Worm (Caenorhabditis elegans) whole organism, L2 larva: ENCODE measurements around the gene T24D5.3.

ENCODE experiments used
- alr-1 ChIP-seq: fragments of 150-350 bp; optimal IDR thresholded peaks from 2 replicates; lab custom pipeline; 2014; ENCODE audit warnings: missing biosample characterization, missing genetic modification characterization
- ama-1 ChIP-seq: fragments of 150-350 bp; optimal IDR thresholded peaks from 2 replicates; lab custom pipeline; 2018; ENCODE audit warnings: inconsistent platforms
- snpc-4 ChIP-seq: fragments of 150-350 bp; optimal IDR thresholded peaks from 2 replicates; lab custom pipeline; 2014; ENCODE audit warnings: missing biosample characterization, missing genetic modification characterization
- zag-1 ChIP-seq: fragments of 150-350 bp; optimal IDR thresholded peaks from 2 replicates; lab custom pipeline; 2014; ENCODE audit warnings: missing biosample characterization, missing genetic modification characterization
- ztf-11 ChIP-seq: sonication (generic microtip); optimal IDR thresholded peaks from 2 replicates; lab custom pipeline; 2017; ENCODE audit warnings: missing biosample characterization, missing genetic modification characterization

DNA sequence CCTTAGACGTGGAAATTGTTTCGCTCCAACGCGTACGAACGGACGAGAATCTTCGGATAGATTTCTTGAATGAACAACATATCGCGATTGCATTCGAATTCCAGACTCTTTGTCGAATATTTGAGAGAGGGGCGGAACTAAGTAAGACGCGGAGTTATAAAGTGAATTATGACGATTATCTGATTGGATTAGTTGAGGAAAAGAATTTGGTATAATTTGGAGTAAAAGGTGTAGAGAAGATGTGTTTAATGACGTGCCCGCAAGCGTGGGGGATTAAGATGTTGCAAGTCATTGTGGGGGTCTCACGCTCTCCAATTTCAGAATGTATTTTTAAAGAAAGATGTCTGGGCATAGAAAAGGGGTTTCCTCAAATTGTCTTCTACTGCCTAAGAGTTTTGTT lies 34.8 kb upstream of the T24D5.3 start:
- TF ChIP-seq snpc-4 (tag; lab: Kevin White, UChicago) = no peak
- TF ChIP-seq ztf-11 = no peak
- no peak for TF ChIP-seq zag-1
- TF ChIP-seq alr-1 (tag; lab: Kevin White, UChicago) = no peak
- TF ChIP-seq ama-1 = no peak
